Worm (Caenorhabditis elegans) whole organism, L1 larva: Measurements from ENCODE around the gene C07D10.6.

Experiments used
- ceh-90 ChIP-seq: sonication (generic microtip); optimal IDR thresholded peaks from 2 replicates; lab custom pipeline; 2016; ENCODE audit warnings: missing genetic modification characterization, missing compliant biosample characterization
- nhr-85 ChIP-seq: sonication (generic microtip); peaks from one replicate; lab custom pipeline; 2016; ENCODE audit warnings: missing genetic modification characterization, inconsistent platforms, missing compliant biosample characterization
- snu-23 ChIP-seq: sonication (generic microtip); optimal IDR thresholded peaks from 2 replicates; lab custom pipeline; 2016; ENCODE audit warnings: missing genetic modification characterization, missing compliant biosample characterization
- unc-86 ChIP-seq: sonication (generic microtip); optimal IDR thresholded peaks from 2 replicates; lab custom pipeline; 2016; ENCODE audit warnings: missing genetic modification characterization, missing compliant biosample characterization
- ztf-11 ChIP-seq, 2 experiments: sonication (generic microtip); optimal IDR thresholded peaks; 2 replicates each; lab custom pipeline; 2016 to 2017; ENCODE audit warnings: missing genetic modification characterization in 2 of 2, missing biosample characterization in 1 of 2, missing compliant biosample characterization in 1 of 2

- TF ChIP-seq snu-23 (peak; percentile 43), ceh-90 (no peak), ztf-11 (tag; optimal IDR thresholded peaks at IDR 0.05; lab: Kevin White, UChicago) (no peak), unc-86 (tag; lab: Kevin White, UChicago) (no peak), nhr-85 (tag; lab: Kevin White, UChicago) (no peak)
Observed at ce11 chrII:7374143-7374542, 5.0 kb upstream of the C07D10.6 start, which contains the start of the genes mtch-1 and rpb-4.
